Fruit fly (Drosophila melanogaster): ENCODE measurements around the gene CG32280.

DNA sequence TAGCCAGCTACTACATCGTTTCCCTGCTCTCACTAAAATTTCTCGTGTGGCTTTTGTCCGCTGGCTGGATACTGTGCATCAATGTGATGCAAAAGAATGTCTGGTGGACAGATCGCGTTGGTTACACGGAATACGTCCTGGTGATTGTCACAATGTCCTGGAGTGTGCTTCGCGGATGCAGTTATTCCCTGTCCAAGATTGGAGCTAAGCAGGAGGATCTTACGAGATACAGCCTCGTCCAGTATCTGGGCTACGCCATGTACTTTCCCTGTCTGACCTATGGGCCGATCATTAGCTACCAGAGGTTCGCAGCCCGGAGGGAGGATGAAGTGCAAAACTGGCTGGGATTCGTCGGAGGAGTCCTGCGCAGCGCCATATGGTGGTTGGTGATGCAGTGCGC is 2.4 kb upstream of the CG32280 start:
- no peak for TF ChIP-seq CG8478 (optimal IDR thresholded peaks at IDR 0.05)
- no peak for TF ChIP-seq CTCF (optimal IDR thresholded peaks at IDR 0.05)

Measured in S2 (cell line).